Worm (Caenorhabditis elegans): Measurements from ENCODE around the gene srxa-9.

ce11 chrX:15771411-15771810 is 24.6 kb downstream of the srxa-9 start, which contains the start of gene Y7A5A.1:
- TF ChIP-seq ama-1 (optimal IDR thresholded peaks at IDR 0.05) (no peak), F13C5.2 (tag; optimal IDR thresholded peaks at IDR 0.05) (no peak), ceh-36 (tag; optimal IDR thresholded peaks at IDR 0.05) (no peak), ceh-13 (GFP tag; optimal IDR thresholded peaks at IDR 0.05) (no peak), tbx-37 (GFP tag; conservative IDR thresholded peaks at IDR 0.05) (no peak), hmg-4 (GFP tag; optimal IDR thresholded peaks at IDR 0.05) (no peak), aly-1 (tag; optimal IDR thresholded peaks at IDR 0.05) (no peak), tra-4 (tag; optimal IDR thresholded peaks at IDR 0.05) (no peak), hmbx-1 (tag; optimal IDR thresholded peaks at IDR 0.05) (no peak), sea-1 (GFP tag; conservative IDR thresholded peaks at IDR 0.05) (no peak)

Measured in whole organism, early embryonic.